Worm (Caenorhabditis elegans): ENCODE results near the gene C08F11.10.

Gene C08F11.10

ce11 chrIV:13600643-13601042, 48.4 kb downstream of the C08F11.10 start (continued):
- TF ChIP-seq rcor-1 (GFP tag; IDR thresholded peaks at IDR 0.05), result peak; percentile 14; the same call in 1 of the 2 replicates
- TF ChIP-seq pbrm-1 (GFP tag; IDR thresholded peaks at IDR 0.05), result peak; percentile 80
- TF ChIP-seq madf-6 (GFP tag; IDR thresholded peaks at IDR 0.05), result peak; percentile 74
- TF ChIP-seq lir-1 (GFP tag; conservative IDR thresholded peaks at IDR 0.05), result no peak
- peak; percentile 43 for TF ChIP-seq lsl-1 (GFP tag; optimal IDR thresholded peaks at IDR 0.05)
- peak; percentile 94 for TF ChIP-seq snpc-4 (GFP tag; optimal IDR thresholded peaks at IDR 0.05)
- TF ChIP-seq snpc-4 (tag; optimal IDR thresholded peaks at IDR 0.05), result peak; percentile 95 to 98 (median 96)

All from whole organism, young adult.